Fruit fly (Drosophila melanogaster): ENCODE measurements around the gene Blimp-1.

DNA sequence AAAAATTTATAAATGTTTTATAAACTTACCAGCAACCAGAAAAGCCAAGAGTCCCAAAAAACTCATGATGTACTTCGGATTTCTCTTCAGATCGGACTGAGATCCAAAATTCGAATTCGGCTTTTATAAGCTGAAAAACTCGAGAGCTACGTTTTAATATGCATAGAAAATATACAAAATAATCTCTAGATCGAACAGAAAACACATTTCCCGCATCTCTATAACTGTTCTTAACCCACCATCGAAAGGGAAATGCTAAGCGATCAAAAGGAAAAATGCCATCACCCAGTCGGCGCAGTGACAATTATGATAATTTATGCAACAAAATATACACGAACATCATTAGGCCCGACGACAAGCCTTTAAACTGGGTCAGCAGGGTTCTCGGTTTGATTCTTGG lies 31.2 kb upstream of the Blimp-1 start, which contains the start of gene CG10591:
- TF ChIP-seq CTCF (optimal IDR thresholded peaks at IDR 0.05) (no peak), CG8478 (optimal IDR thresholded peaks at IDR 0.05) (no peak)
